Worm (Caenorhabditis elegans) whole organism, midembryonic: ENCODE data around the gene srw-115.

Experiments
- T22C8.4 ChIP-seq: fragments of 200-800 bp; sonication (Bioruptor generic); IDR thresholded peaks from 2 replicates; pipeline ENCODE4 v1.3.6; 2022; ENCODE audit warnings: missing genetic modification characterization, missing compliant biosample characterization
- cog-1 ChIP-seq: sonication (generic microtip); optimal IDR thresholded peaks from 2 replicates; lab custom pipeline; 2016; ENCODE audit warnings: missing genetic modification characterization, missing compliant biosample characterization
- flt-1 ChIP-seq: fragments of 200-800 bp; sonication (Bioruptor generic); IDR thresholded peaks from 2 replicates; pipeline ENCODE4 v1.3.6; 2022; ENCODE audit warnings: missing genetic modification characterization, missing compliant biosample characterization
- med-1 ChIP-seq: sonication (generic microtip); optimal IDR thresholded peaks from 2 replicates; lab custom pipeline; 2017; ENCODE audit warnings: missing genetic modification characterization, mild to moderate bottlenecking, missing compliant biosample characterization, antibody characterized with exemption, missing genetic modification reagents; ENCODE audit not compliant: insufficient read depth
- ref-1 ChIP-seq: fragments of 200-800 bp; sonication (Bioruptor generic); conservative IDR thresholded peaks from 2 replicates; pipeline ENCODE4 v1.3.6; 2022; ENCODE audit warnings: missing genetic modification reagents, missing genetic modification characterization, missing compliant biosample characterization
- tab-1 ChIP-seq: fragments of 200-800 bp; sonication (Bioruptor generic); IDR thresholded peaks from 2 replicates; pipeline ENCODE4 v1.3.6; 2022; ENCODE audit warnings: missing genetic modification characterization, missing compliant biosample characterization
- ztf-23 ChIP-seq: fragments of 200-800 bp; sonication (Bioruptor generic); IDR thresholded peaks from 2 replicates; pipeline ENCODE4 v1.3.6; 2022; ENCODE audit warnings: missing genetic modification reagents, missing genetic modification characterization, missing compliant biosample characterization

ce11 chrV:2991485-2991884, 2.2 kb downstream of the srw-115 start, which contains the start of gene srw-121:
- TF ChIP-seq cog-1 (tag; lab: Kevin White, UChicago) (no peak), med-1 (GFP tag; lab: Kevin White, UChicago) (no peak), T22C8.4 (GFP tag; lab: Robert Waterston, UW) (no peak), ztf-23 (GFP tag; lab: Robert Waterston, UW) (no peak), flt-1 (GFP tag; lab: Robert Waterston, UW) (no peak), ref-1 (GFP tag; lab: Robert Waterston, UW) (no peak), tab-1 (no peak)
